Fruit fly (Drosophila melanogaster) whole organism, embryonic: ENCODE results near the gene Vha55.

Experiments
- Awh ChIP-seq: fragments of 200-800 bp; sonication (Bioruptor generic); IDR thresholded peaks from 2 replicates; pipeline ENCODE4, ENCODE4 v1.3.6; 2022; ENCODE audit warnings: missing biosample characterization, missing genetic modification characterization
- B-H1 ChIP-seq: fragments of 200-800 bp; sonication (Bioruptor generic); IDR thresholded peaks from 3 replicates; pipeline ENCODE4 v1.3.6; 2022; ENCODE audit warnings: missing biosample characterization, missing genetic modification characterization
- BtbVII ChIP-seq: fragments of 200-800 bp; sonication (Bioruptor generic); optimal IDR thresholded peaks from 3 replicates; lab custom pipeline; 2017; ENCODE audit warnings: missing biosample characterization, mild to moderate bottlenecking, missing genetic modification characterization
- CG10321 ChIP-seq: fragments of 200-800 bp; sonication (Bioruptor generic); IDR thresholded peaks from 2 replicates; pipeline ENCODE4 v1.3.6; 2022; ENCODE audit warnings: missing biosample characterization, missing genetic modification characterization
- CG10366 ChIP-seq: fragments of 200-800 bp; sonication (Bioruptor generic); IDR thresholded peaks from 2 replicates; pipeline ENCODE4 v1.3.6; 2022; ENCODE audit warnings: missing biosample characterization, missing genetic modification characterization
- CG12104 ChIP-seq: fragments of 200-800 bp; sonication (Bioruptor generic); optimal IDR thresholded peaks from 3 replicates; lab custom pipeline; 2016; ENCODE audit warnings: missing biosample characterization, missing genetic modification characterization
- CG12155 ChIP-seq: fragments of 200-800 bp; sonication (Bioruptor generic); optimal IDR thresholded peaks from 3 replicates; lab custom pipeline; 2016; ENCODE audit warnings: missing biosample characterization, missing genetic modification characterization
- CG12299 ChIP-seq: fragments of 200-800 bp; sonication (Bioruptor generic); optimal IDR thresholded peaks from 2 replicates; lab custom pipeline; 2018; ENCODE audit warnings: missing biosample characterization, mild to moderate bottlenecking, missing genetic modification characterization
- CG13775 ChIP-seq: fragments of 200-800 bp; sonication (Bioruptor generic); optimal IDR thresholded peaks from 3 replicates; lab custom pipeline; 2017; ENCODE audit warnings: missing biosample characterization, mild to moderate bottlenecking, missing genetic modification characterization
- CG14667 ChIP-seq: fragments of 200-800 bp; sonication (Bioruptor generic); IDR thresholded peaks from 2 replicates; pipeline ENCODE4 v1.3.6; 2022; ENCODE audit warnings: missing biosample characterization, missing genetic modification characterization
- CG15514 ChIP-seq: fragments of 200-800 bp; sonication (Bioruptor generic); optimal IDR thresholded peaks from 3 replicates; lab custom pipeline; 2017; ENCODE audit warnings: missing biosample characterization, missing genetic modification characterization, mild to moderate bottlenecking, moderate library complexity, missing genetic modification reagents
- CG15696 ChIP-seq: fragments of 200-800 bp; sonication (Bioruptor generic); optimal IDR thresholded peaks from 2 replicates; lab custom pipeline; 2019; ENCODE audit warnings: missing biosample characterization, mild to moderate bottlenecking, missing genetic modification characterization, moderate library complexity
- CG1603 ChIP-seq: fragments of 200-800 bp; sonication (Bioruptor generic); optimal IDR thresholded peaks from 2 replicates; lab custom pipeline; 2019; ENCODE audit warnings: missing biosample characterization, mild to moderate bottlenecking, missing genetic modification characterization, moderate library complexity
- CG1647 ChIP-seq: fragments of 200-800 bp; sonication (Bioruptor generic); optimal IDR thresholded peaks from 3 replicates; lab custom pipeline; 2016; ENCODE audit warnings: missing biosample characterization, missing genetic modification characterization
- CG17361 ChIP-seq: fragments of 200-800 bp; sonication (Bioruptor generic); IDR thresholded peaks from 3 replicates; pipeline ENCODE4 v1.3.6; 2022; ENCODE audit warnings: missing biosample characterization, missing genetic modification characterization
- CG17829 ChIP-seq: fragments of 200-800 bp; optimal IDR thresholded peaks from 2 replicates; lab custom pipeline; 2019; ENCODE audit warnings: missing biosample characterization, mild to moderate bottlenecking, missing genetic modification characterization, moderate library complexity
- CG1832 ChIP-seq: fragments of 200-800 bp; sonication (Bioruptor generic); optimal IDR thresholded peaks from 2 replicates; lab custom pipeline; 2017; ENCODE audit warnings: missing biosample characterization, mild to moderate bottlenecking, missing genetic modification characterization, inconsistent platforms
- CG18764 ChIP-seq: fragments of 200-800 bp; sonication (Bioruptor generic); optimal IDR thresholded peaks from 3 replicates; lab custom pipeline; 2016; ENCODE audit warnings: missing biosample characterization, missing genetic modification characterization
- CG2120 ChIP-seq: fragments of 200-800 bp; sonication (Bioruptor generic); optimal IDR thresholded peaks from 3 replicates; lab custom pipeline; 2016; ENCODE audit warnings: missing biosample characterization, missing genetic modification characterization
- CG2202 ChIP-seq: fragments of 200-800 bp; sonication (Bioruptor generic); optimal IDR thresholded peaks from 2 replicates; lab custom pipeline; 2018; ENCODE audit warnings: missing biosample characterization, mild to moderate bottlenecking, missing genetic modification characterization
- CG2889 ChIP-seq: fragments of 200-800 bp; sonication (Bioruptor generic); IDR thresholded peaks from 3 replicates; pipeline ENCODE4 v1.3.6; 2022; ENCODE audit warnings: missing biosample characterization, missing genetic modification characterization
- CG30020 ChIP-seq: fragments of 200-800 bp; optimal IDR thresholded peaks from 2 replicates; lab custom pipeline; 2019; ENCODE audit warnings: missing biosample characterization, mild to moderate bottlenecking, missing genetic modification characterization, moderate library complexity
- CG31224 ChIP-seq: fragments of 200-800 bp; sonication (Bioruptor generic); IDR thresholded peaks from 2 replicates; pipeline ENCODE4 v1.3.6; 2022; ENCODE audit warnings: missing biosample characterization, missing genetic modification characterization
- CG34224 ChIP-seq: fragments of 200-800 bp; sonication (Bioruptor generic); IDR thresholded peaks from 3 replicates; pipeline ENCODE4 v1.3.6; 2022; ENCODE audit warnings: missing biosample characterization, missing genetic modification characterization; ENCODE audit not compliant: partially characterized antibody
- CG4820 ChIP-seq: fragments of 200-800 bp; sonication (Bioruptor generic); optimal IDR thresholded peaks from 3 replicates; lab custom pipeline; 2016; ENCODE audit warnings: missing biosample characterization, missing genetic modification characterization
- CG5953 ChIP-seq: fragments of 200-800 bp; sonication (Bioruptor generic); IDR thresholded peaks from 2 replicates; pipeline ENCODE4 v1.3.6; 2022; ENCODE audit warnings: missing biosample characterization, missing genetic modification characterization
- CG6175 ChIP-seq: fragments of 200-800 bp; sonication (Bioruptor generic); IDR thresholded peaks from 3 replicates; pipeline ENCODE4 v1.3.6; 2022; ENCODE audit warnings: missing biosample characterization, missing genetic modification characterization
- CG6765 ChIP-seq: fragments of 200-800 bp; sonication (Bioruptor generic); optimal IDR thresholded peaks from 3 replicates; lab custom pipeline; 2017; ENCODE audit warnings: missing biosample characterization, mild to moderate bottlenecking, missing genetic modification characterization
- CG8765 ChIP-seq: fragments of 200-800 bp; sonication (Bioruptor generic); IDR thresholded peaks from 2 replicates; pipeline ENCODE4 v1.3.6; 2022; ENCODE audit warnings: missing biosample characterization, missing genetic modification characterization
- CoRest ChIP-seq: fragments of 200-800 bp; sonication (Bioruptor generic); optimal IDR thresholded peaks from 3 replicates; lab custom pipeline; 2018; ENCODE audit warnings: missing biosample characterization, mild to moderate bottlenecking, missing genetic modification characterization, moderate library complexity
- Dip3 ChIP-seq: fragments of 200-800 bp; sonication (Bioruptor generic); optimal IDR thresholded peaks from 3 replicates; lab custom pipeline; 2016; ENCODE audit warnings: missing biosample characterization, missing genetic modification characterization
- Hmr ChIP-seq: fragments of 200-800 bp; sonication (Bioruptor generic); optimal IDR thresholded peaks from 3 replicates; lab custom pipeline; 2017; ENCODE audit warnings: mild to moderate bottlenecking, missing biosample characterization, missing genetic modification reagents, missing genetic modification characterization
- Hr3 ChIP-seq: fragments of 200-800 bp; sonication (Bioruptor generic); optimal IDR thresholded peaks from 3 replicates; lab custom pipeline; 2016; ENCODE audit warnings: missing biosample characterization, missing genetic modification characterization
- Jarid2 ChIP-seq: fragments of 200-800 bp; sonication (Bioruptor generic); optimal IDR thresholded peaks from 3 replicates; lab custom pipeline; 2017; ENCODE audit warnings: mild to moderate bottlenecking, missing biosample characterization, missing genetic modification reagents, missing genetic modification characterization
- MTF-1 ChIP-seq: fragments of 200-800 bp; sonication (Bioruptor generic); optimal IDR thresholded peaks from 2 replicates; lab custom pipeline; 2018; ENCODE audit warnings: missing biosample characterization, mild to moderate bottlenecking, missing genetic modification characterization, borderline replicate concordance
- Mad ChIP-seq: fragments of 200-800 bp; sonication (Bioruptor generic); optimal IDR thresholded peaks from 2 replicates; lab custom pipeline; 2016; ENCODE audit warnings: missing biosample characterization, missing genetic modification characterization
- Nf-YB ChIP-seq: fragments of 200-800 bp; sonication (Bioruptor generic); optimal IDR thresholded peaks from 3 replicates; lab custom pipeline; 2019; ENCODE audit warnings: missing biosample characterization, mild to moderate bottlenecking, missing genetic modification characterization, moderate library complexity
- Oli ChIP-seq: fragments of 200-800 bp; sonication (Bioruptor generic); optimal IDR thresholded peaks from 2 replicates; lab custom pipeline; 2018; ENCODE audit warnings: missing biosample characterization, mild to moderate bottlenecking, missing genetic modification characterization, moderate library complexity
- Ravus ChIP-seq: fragments of 200-800 bp; sonication (Bioruptor generic); IDR thresholded peaks from 2 replicates; pipeline ENCODE4 v1.3.6; 2022; ENCODE audit warnings: missing biosample characterization, missing genetic modification characterization
- Xbp1 ChIP-seq: fragments of 200-800 bp; sonication (Bioruptor generic); optimal IDR thresholded peaks from 3 replicates; lab custom pipeline; 2016; ENCODE audit warnings: missing biosample characterization, mild to moderate bottlenecking, missing genetic modification characterization
- abd-A ChIP-seq: fragments of 200-800 bp; sonication (Bioruptor generic); optimal IDR thresholded peaks from 3 replicates; lab custom pipeline; 2019; ENCODE audit warnings: missing biosample characterization, mild to moderate bottlenecking, missing genetic modification characterization, moderate library complexity
- chm ChIP-seq: fragments of 200-800 bp; sonication (Bioruptor generic); IDR thresholded peaks from 2 replicates; pipeline ENCODE4 v1.3.6; 2022; ENCODE audit warnings: missing biosample characterization, missing genetic modification characterization
- ewg ChIP-seq: fragments of 200-800 bp; sonication (Bioruptor generic); optimal IDR thresholded peaks from 3 replicates; lab custom pipeline; 2017; ENCODE audit warnings: mild to moderate bottlenecking, missing biosample characterization, missing genetic modification reagents, missing genetic modification characterization
- gsb ChIP-seq: fragments of 200-800 bp; sonication (Bioruptor generic); IDR thresholded peaks from 2 replicates; pipeline ENCODE4 v1.3.6; 2022; ENCODE audit warnings: missing biosample characterization, missing genetic modification characterization
- h ChIP-seq: fragments of >200 bp; optimal IDR thresholded peaks from 2 replicates; lab custom pipeline; 2017
- hth ChIP-seq: fragments of >200 bp; optimal IDR thresholded peaks from 2 replicates; lab custom pipeline; 2017; ENCODE audit warnings: inconsistent platforms
- inv ChIP-seq: fragments of 200-800 bp; sonication (Bioruptor generic); IDR thresholded peaks from 2 replicates; pipeline ENCODE4 v1.3.6; 2022; ENCODE audit warnings: missing biosample characterization, missing genetic modification characterization; ENCODE audit not compliant: partially characterized antibody
- lilli ChIP-seq: fragments of 200-800 bp; sonication (Bioruptor generic); optimal IDR thresholded peaks from 3 replicates; lab custom pipeline; 2016; ENCODE audit warnings: missing biosample characterization, missing genetic modification characterization
- org-1 ChIP-seq: fragments of 200-800 bp; sonication (Bioruptor generic); optimal IDR thresholded peaks from 2 replicates; lab custom pipeline; 2017; ENCODE audit warnings: missing biosample characterization, missing genetic modification characterization
- ro ChIP-seq: fragments of 200-800 bp; sonication (Bioruptor generic); IDR thresholded peaks from 2 replicates; pipeline ENCODE4 v1.3.6; 2022; ENCODE audit warnings: missing biosample characterization, missing genetic modification characterization
- seq ChIP-seq: fragments of 200-800 bp; sonication (Bioruptor generic); IDR thresholded peaks from 2 replicates; pipeline ENCODE4 v1.3.6; 2022; ENCODE audit warnings: missing biosample characterization, missing genetic modification characterization
- slbo ChIP-seq: fragments of 200-800 bp; sonication (Bioruptor generic); IDR thresholded peaks from 2 replicates; pipeline ENCODE4 v1.3.6; 2022; ENCODE audit warnings: missing biosample characterization, missing genetic modification characterization

Vha55 gene

DNA sequence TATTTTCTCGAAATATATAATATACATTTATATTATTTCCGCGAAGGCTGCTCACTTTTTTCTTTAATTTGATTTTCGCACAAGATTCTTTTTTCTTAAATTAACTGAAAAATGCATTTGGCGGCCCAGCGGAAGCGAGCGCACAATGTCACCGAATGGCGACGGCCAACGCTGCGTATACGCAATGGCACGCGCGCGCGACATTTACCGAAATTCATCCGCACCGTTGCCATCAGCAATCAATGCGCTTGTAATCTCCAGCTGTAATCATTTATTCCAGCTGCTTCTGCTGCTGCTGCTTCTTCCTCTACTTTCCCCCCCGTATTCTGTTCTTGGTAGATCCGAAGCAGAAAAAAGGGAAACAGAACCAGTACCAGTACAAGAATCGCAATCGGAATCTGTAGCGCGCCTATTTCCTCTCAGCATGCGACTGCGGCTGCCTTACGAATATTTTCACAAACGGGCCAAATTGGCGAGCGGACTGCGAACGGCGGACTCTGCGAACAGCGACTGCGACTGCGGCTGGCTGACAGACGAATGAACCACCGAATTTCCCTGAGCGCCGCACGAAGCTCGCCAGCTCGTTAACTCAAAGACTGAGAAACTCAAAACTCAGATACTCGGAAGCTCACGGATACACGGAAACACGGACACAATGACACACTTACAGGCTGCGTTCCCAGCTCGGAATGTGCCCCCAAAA lies 32.3 kb downstream of the Vha55 start, which contains the start of gene Octbeta2R:
Octbeta2R (minus strand) TSS at position 539 of the 703 bp plus-strand sequence.
- TF ChIP-seq CG1832 (GFP tag; lab: Kevin White, UChicago) = no peak
- peak; percentile 53; the same call in 1 of the 3 replicates for TF ChIP-seq CG34224 (GFP tag; lab: Robert Waterston, UW)
- no peak for TF ChIP-seq CG6175
- TF ChIP-seq CG31224 (GFP tag; lab: Robert Waterston, UW) = no peak
- no peak for TF ChIP-seq inv
- no peak for TF ChIP-seq ewg (GFP tag; lab: Kevin White, UChicago)
- no peak for TF ChIP-seq CG15696 (tag; lab: Kevin White, UChicago)
- no peak for TF ChIP-seq CG2889 (GFP tag; lab: Robert Waterston, UW)
- TF ChIP-seq CG2120 = no peak
- peak; percentile 61 for TF ChIP-seq Jarid2 (GFP tag; lab: Kevin White, UChicago)
- TF ChIP-seq CG12104 = no peak
- TF ChIP-seq CG14667 = no peak
- TF ChIP-seq Mad = no peak
- no peak for TF ChIP-seq B-H1
- no peak for TF ChIP-seq CG2202 (tag; lab: Kevin White, UChicago)
- TF ChIP-seq abd-A = peak; percentile 52
- TF ChIP-seq seq = 0 out of 2 replicates have a peak, but pooled peaks have one; percentile 26
- TF ChIP-seq Oli (tag; lab: Kevin White, UChicago) = no peak
- no peak for TF ChIP-seq ro (GFP tag; lab: Robert Waterston, UW)
- no peak for TF ChIP-seq CG17829 (tag; lab: Kevin White, UChicago)
- TF ChIP-seq CG6765 = no peak
- no peak for TF ChIP-seq MTF-1 (GFP tag; lab: Kevin White, UChicago)
- TF ChIP-seq CG1647 (GFP tag; lab: Kevin White, UChicago) = no peak
- no peak for TF ChIP-seq BtbVII
- no peak for TF ChIP-seq org-1 (GFP tag; lab: Kevin White, UChicago)
- no peak for TF ChIP-seq Awh (GFP tag; lab: Robert Waterston, UW)
- no peak for TF ChIP-seq CG13775
- no peak for TF ChIP-seq CG12155 (GFP tag; lab: Kevin White, UChicago)
- no peak for TF ChIP-seq CG10321 (GFP tag; lab: Robert Waterston, UW)
- no peak for TF ChIP-seq Xbp1 (GFP tag; lab: Kevin White, UChicago)
- TF ChIP-seq Hmr (GFP tag; lab: Kevin White, UChicago) = peak; percentile 1
- TF ChIP-seq Hr3 (GFP tag; lab: Kevin White, UChicago) = no peak
- no peak for TF ChIP-seq Dip3
- no peak for TF ChIP-seq CG12299 (tag; lab: Kevin White, UChicago)
- TF ChIP-seq CG10366 (GFP tag; lab: Robert Waterston, UW) = no peak
- TF ChIP-seq chm (GFP tag; lab: Robert Waterston, UW) = no peak
- no peak for TF ChIP-seq Ravus (GFP tag; lab: Robert Waterston, UW)
- no peak for TF ChIP-seq CG30020
- no peak for TF ChIP-seq h
- no peak for TF ChIP-seq CG4820 (GFP tag; lab: Kevin White, UChicago)
- no peak for TF ChIP-seq CG15514
- no peak for TF ChIP-seq CoRest (tag; lab: Kevin White, UChicago)
- no peak for TF ChIP-seq Nf-YB
- no peak for TF ChIP-seq lilli (GFP tag; lab: Kevin White, UChicago)
- TF ChIP-seq CG18764 (GFP tag; lab: Kevin White, UChicago) = no peak
- TF ChIP-seq slbo (GFP tag; lab: Robert Waterston, UW) = no peak
- TF ChIP-seq CG5953 (GFP tag; lab: Robert Waterston, UW) = no peak
- no peak for TF ChIP-seq CG17361 (GFP tag; lab: Robert Waterston, UW)
- no peak for TF ChIP-seq CG1603 (tag; lab: Kevin White, UChicago)
- no peak for TF ChIP-seq hth (lab: Kevin White, UChicago)
- TF ChIP-seq CG8765 (GFP tag; lab: Robert Waterston, UW) = no peak
- TF ChIP-seq gsb (GFP tag; lab: Robert Waterston, UW) = no peak
